ENCODE assay signal across 6 fruit fly cellular contexts in the genomic region with DNA sequence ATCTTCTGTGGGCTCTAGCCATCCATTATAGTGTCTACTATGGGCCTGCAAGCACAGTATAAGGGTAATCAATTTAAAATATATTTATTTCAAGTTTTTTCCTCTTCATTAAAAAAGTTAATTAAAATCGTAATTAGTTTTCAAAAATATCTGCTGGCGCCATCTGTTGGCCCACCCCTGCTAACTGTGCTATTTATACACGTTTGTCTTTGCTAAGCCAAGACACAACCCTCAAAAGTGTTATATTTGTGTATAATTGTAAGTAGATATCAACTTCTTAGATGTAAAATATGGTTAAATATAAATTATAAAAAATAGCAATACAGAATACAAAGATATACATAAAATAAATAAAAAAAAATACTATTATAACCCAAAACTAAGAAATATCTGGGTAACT.
TF ChIP-seq lines count a peak whose summit lies in the region.

No protein-coding gene starts in this region.

- peak; percentile 65 to 91 for TF ChIP-seq CTCF in S2 (optimal IDR thresholded peaks at IDR 0.05; lab: Kevin White, UChicago)
- peak; percentile 94 for TF ChIP-seq CTCF in whole organism, embryonic (GFP tag; optimal IDR thresholded peaks at IDR 0.05; lab: Kevin White, UChicago)

TF ChIP-seq in whole organism, adult, 20 proteins besides CTCF, POLR2A, EP300 and RAD21:
- no peak for TF ChIP-seq ovo (GFP tag; optimal IDR thresholded peaks at IDR 0.05; lab: Kevin White, UChicago)
- TF ChIP-seq toe (GFP tag; optimal IDR thresholded peaks at IDR 0.05; lab: Kevin White, UChicago) = no peak
- TF ChIP-seq CG33017 (tag; optimal IDR thresholded peaks at IDR 0.05; lab: Kevin White, UChicago) = no peak
- TF ChIP-seq pad (GFP tag; optimal IDR thresholded peaks at IDR 0.05; lab: Kevin White, UChicago) = peak; percentile 3
- peak; percentile 9 for TF ChIP-seq kay (GFP tag; lab: Kevin White, UChicago; ENCODE audit: borderline replicate concordance)
- no peak for TF ChIP-seq Crg-1 (GFP tag; optimal IDR thresholded peaks at IDR 0.05; lab: Kevin White, UChicago)
- TF ChIP-seq Mnt (GFP tag; optimal IDR thresholded peaks at IDR 0.05; lab: Kevin White, UChicago) = no peak
- TF ChIP-seq tj (GFP tag; optimal IDR thresholded peaks at IDR 0.05; lab: Kevin White, UChicago) = no peak
- no peak for TF ChIP-seq Clk (GFP tag; optimal IDR thresholded peaks at IDR 0.05; lab: Kevin White, UChicago)
- TF ChIP-seq CG11617 (GFP tag; optimal IDR thresholded peaks at IDR 0.05; lab: Kevin White, UChicago) = no peak
- no peak for TF ChIP-seq cic (GFP tag; optimal IDR thresholded peaks at IDR 0.05; lab: Kevin White, UChicago)
- no peak for TF ChIP-seq bab1 (GFP tag; optimal IDR thresholded peaks at IDR 0.05; lab: Kevin White, UChicago)
- no peak for TF ChIP-seq CG12768 (GFP tag; optimal IDR thresholded peaks at IDR 0.05; lab: Kevin White, UChicago)
- TF ChIP-seq CG1620 (GFP tag; optimal IDR thresholded peaks at IDR 0.05; lab: Kevin White, UChicago) = no peak
- no peak for TF ChIP-seq CG7101 (tag; optimal IDR thresholded peaks at IDR 0.05; lab: Kevin White, UChicago)

TF ChIP-seq in whole organism, embryonic, 481 proteins besides CTCF, POLR2A, EP300 and RAD21 (continues in another document):
- TF ChIP-seq her (GFP tag; optimal IDR thresholded peaks at IDR 0.05; lab: Kevin White, UChicago) (no peak), sr (GFP tag; IDR thresholded peaks at IDR 0.05; lab: Robert Waterston, UW) (no peak), Med (GFP tag; lab: Kevin White, UChicago) (peak; percentile 58), stwl (tag; optimal IDR thresholded peaks at IDR 0.05; lab: Kevin White, UChicago) (peak; percentile 52), CG5245 (GFP tag; optimal IDR thresholded peaks at IDR 0.05; lab: Kevin White, UChicago) (no peak), dati (GFP tag; IDR thresholded peaks at IDR 0.05; lab: Robert Waterston, UW) (no peak), Dek (tag; optimal IDR thresholded peaks at IDR 0.05; lab: Kevin White, UChicago) (peak; percentile 22), CG9817 (tag; optimal IDR thresholded peaks at IDR 0.05; lab: Kevin White, UChicago) (peak; percentile 2), Adf1 (GFP tag; IDR thresholded peaks at IDR 0.05; lab: Robert Waterston, UW) (no peak), knrl (GFP tag; IDR thresholded peaks at IDR 0.05; lab: Robert Waterston, UW; ENCODE audit: partially characterized antibody) (peak; percentile 56; the same call in 2 of the 3 replicates), CG16813 (GFP tag; IDR thresholded peaks at IDR 0.05; lab: Robert Waterston, UW; ENCODE audit: partially characterized antibody) (peak; percentile 44; the same call in 1 of the 3 replicates), pan (optimal IDR thresholded peaks at IDR 0.05; lab: Kevin White, UChicago) (no peak), pan (GFP tag; optimal IDR thresholded peaks at IDR 0.05 in 1 of 2, IDR thresholded peaks at IDR 0.05 in 1 of 2) (no peak), Lhr (GFP tag; optimal IDR thresholded peaks at IDR 0.05; lab: Kevin White, UChicago) (peak; percentile 30), CG8359 (GFP tag; optimal IDR thresholded peaks at IDR 0.05; lab: Kevin White, UChicago; ENCODE audit: borderline replicate concordance) (no peak), nerfin-2 (GFP tag; IDR thresholded peaks at IDR 0.05; lab: Robert Waterston, UW; ENCODE audit: partially characterized antibody) (no peak), CG3847 (GFP tag; IDR thresholded peaks at IDR 0.05; lab: Robert Waterston, UW) (peak; percentile 14; the same call in 1 of the 2 replicates)

TF ChIP-seq in whole organism, prepupa, 60 proteins besides CTCF, POLR2A, EP300 and RAD21:
- no peak for TF ChIP-seq eg (GFP tag; IDR thresholded peaks at IDR 0.05; lab: Robert Waterston, UW)
- TF ChIP-seq CG31627 (GFP tag; optimal IDR thresholded peaks at IDR 0.05; lab: Kevin White, UChicago) = no peak
- peak; percentile 41 for TF ChIP-seq Eip78C (GFP tag; lab: Kevin White, UChicago)
- TF ChIP-seq fd85E (GFP tag; optimal IDR thresholded peaks at IDR 0.05; lab: Kevin White, UChicago) = no peak
- TF ChIP-seq Hr38 (GFP tag; optimal IDR thresholded peaks at IDR 0.05; lab: Kevin White, UChicago) = no peak

TF ChIP-seq in whole organism, pupa, 21 proteins besides CTCF, POLR2A, EP300 and RAD21:
- peak; percentile 33 for TF ChIP-seq D1 (tag; optimal IDR thresholded peaks at IDR 0.05; lab: Kevin White, UChicago)
- TF ChIP-seq CG10348 (GFP tag; IDR thresholded peaks at IDR 0.05; lab: Robert Waterston, UW) = no peak

TF ChIP-seq in whole organism, wandering third instar larva, 38 proteins besides CTCF, POLR2A, EP300 and RAD21:
- TF ChIP-seq CG9705 (GFP tag; optimal IDR thresholded peaks at IDR 0.05; lab: Kevin White, UChicago) (no peak), Myc (optimal IDR thresholded peaks at IDR 0.05; lab: Kevin White, UChicago) (peak; percentile 72), OdsH (GFP tag; optimal IDR thresholded peaks at IDR 0.05; lab: Kevin White, UChicago) (no peak), fru (GFP tag; optimal IDR thresholded peaks at IDR 0.05; lab: Kevin White, UChicago) (peak; percentile 72), Rel (GFP tag; optimal IDR thresholded peaks at IDR 0.05; lab: Kevin White, UChicago) (no peak), Rel (tag; optimal IDR thresholded peaks at IDR 0.05; lab: Kevin White, UChicago) (no peak), sage (GFP tag; optimal IDR thresholded peaks at IDR 0.05; lab: Kevin White, UChicago) (no peak), Mio (GFP tag; optimal IDR thresholded peaks at IDR 0.05; lab: Kevin White, UChicago) (no peak), Vsx2 (GFP tag; optimal IDR thresholded peaks at IDR 0.05; lab: Kevin White, UChicago; ENCODE audit: partially characterized antibody) (no peak)
